Worm (Caenorhabditis elegans): ENCODE results near the gene C33G8.2.

ce11 chrV:6982813-6983212, 26.7 kb upstream of the C33G8.2 start, which contains the start of gene nhr-161:
- TF ChIP-seq unc-98 (GFP tag; IDR thresholded peaks at IDR 0.05) = no peak
- no peak for TF ChIP-seq nhr-28 (tag; optimal IDR thresholded peaks at IDR 0.05)
- TF ChIP-seq tlp-1 (tag; optimal IDR thresholded peaks at IDR 0.05) = no peak
- TF ChIP-seq unc-130 (tag; optimal IDR thresholded peaks at IDR 0.05) = no peak
- TF ChIP-seq hlh-4 (tag; optimal IDR thresholded peaks at IDR 0.05) = no peak

All from whole organism, L1 larva.